Fruit fly (Drosophila melanogaster): ENCODE measurements around the gene CG32713.

CG32713 gene

DNA sequence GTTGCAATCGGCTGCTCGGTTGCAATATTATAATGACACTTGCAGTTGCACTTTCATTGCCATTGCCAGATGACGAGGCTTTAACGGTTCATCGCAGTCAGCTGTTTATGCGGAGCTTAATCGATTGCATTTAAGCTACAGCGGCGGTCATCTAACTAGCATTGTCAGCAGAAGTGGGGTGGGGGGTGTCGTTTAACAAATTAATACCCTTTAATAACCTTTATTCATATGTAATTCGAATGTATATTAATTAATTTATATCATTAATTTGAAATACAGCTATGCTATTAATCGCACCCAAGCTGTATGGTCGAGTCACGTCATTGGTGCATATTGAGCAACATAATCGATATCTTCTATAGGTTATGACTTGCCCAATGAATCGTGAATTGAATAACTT, 35.4 kb upstream of the CG32713 start (continued):
- peak; percentile 76 for TF ChIP-seq net (GFP tag; optimal IDR thresholded peaks at IDR 0.05)
- peak; percentile 72 for TF ChIP-seq Sox15 (GFP tag; optimal IDR thresholded peaks at IDR 0.05)
- peak; percentile 37 for TF ChIP-seq CG16779 (tag; optimal IDR thresholded peaks at IDR 0.05)
- TF ChIP-seq spab (GFP tag; optimal IDR thresholded peaks at IDR 0.05): peak; percentile 66
- TF ChIP-seq salr (GFP tag; optimal IDR thresholded peaks at IDR 0.05): peak; percentile 24 to 54
- TF ChIP-seq svp (GFP tag): peak; percentile 73
- peak; percentile 93 for TF ChIP-seq CG6163 (GFP tag; IDR thresholded peaks at IDR 0.05)
- peak; percentile 74 for TF ChIP-seq CG8319 (GFP tag; optimal IDR thresholded peaks at IDR 0.05)
- peak; percentile 57 for TF ChIP-seq fd85E (GFP tag; optimal IDR thresholded peaks at IDR 0.05)
- peak; percentile 64 for TF ChIP-seq Smox (GFP tag; optimal IDR thresholded peaks at IDR 0.05)
- TF ChIP-seq Eip78C (GFP tag): peak; percentile 86
- no peak for TF ChIP-seq Hr38 (GFP tag; optimal IDR thresholded peaks at IDR 0.05)
- TF ChIP-seq esn (GFP tag; optimal IDR thresholded peaks at IDR 0.05): peak; percentile 72
- TF ChIP-seq CG6276 (GFP tag; optimal IDR thresholded peaks at IDR 0.05): peak; percentile 73
- TF ChIP-seq CG11902 (GFP tag; optimal IDR thresholded peaks at IDR 0.05): peak; percentile 68
- TF ChIP-seq Sox102F (GFP tag; optimal IDR thresholded peaks at IDR 0.05): peak; percentile 65
- TF ChIP-seq fd59A (GFP tag; optimal IDR thresholded peaks at IDR 0.05): peak; percentile 62
- peak; percentile 15 for TF ChIP-seq Eip93F (GFP tag; optimal IDR thresholded peaks at IDR 0.05)
- peak; percentile 28 for TF ChIP-seq Ets21C (GFP tag; optimal IDR thresholded peaks at IDR 0.05)
- peak; percentile 86 for TF ChIP-seq Gug (GFP tag; IDR thresholded peaks at IDR 0.05)
- TF ChIP-seq CG34406 (GFP tag; optimal IDR thresholded peaks at IDR 0.05): peak; percentile 82
- peak; percentile 78 for TF ChIP-seq CG10669 (GFP tag; optimal IDR thresholded peaks at IDR 0.05)
- peak; percentile 87 for TF ChIP-seq CG15336 (GFP tag; IDR thresholded peaks at IDR 0.05)
- TF ChIP-seq Eip75B (GFP tag; optimal IDR thresholded peaks at IDR 0.05): peak; percentile 54
- peak; percentile 70 for TF ChIP-seq topi (GFP tag; optimal IDR thresholded peaks at IDR 0.05)
- TF ChIP-seq CG31627 (GFP tag; optimal IDR thresholded peaks at IDR 0.05): peak; percentile 67
- TF ChIP-seq CG1621 (tag; optimal IDR thresholded peaks at IDR 0.05): peak; percentile 68
- peak; percentile 68 for TF ChIP-seq CG6808 (GFP tag; optimal IDR thresholded peaks at IDR 0.05)
- peak; percentile 74 for TF ChIP-seq cyc (GFP tag; optimal IDR thresholded peaks at IDR 0.05)
- TF ChIP-seq CG7368 (GFP tag; optimal IDR thresholded peaks at IDR 0.05): peak; percentile 78
- TF ChIP-seq ss (GFP tag; optimal IDR thresholded peaks at IDR 0.05): peak; percentile 52 to 71
- peak; percentile 73 for TF ChIP-seq Ets96B (tag; optimal IDR thresholded peaks at IDR 0.05)
- peak; percentile 84 for TF ChIP-seq CG3919 (GFP tag; optimal IDR thresholded peaks at IDR 0.05)
- peak; percentile 68 for TF ChIP-seq dac (GFP tag; optimal IDR thresholded peaks at IDR 0.05)
- peak; percentile 62 for TF ChIP-seq dsx (GFP tag; optimal IDR thresholded peaks at IDR 0.05; ENCODE audit: poor library complexity, severe bottlenecking)
- peak; percentile 77 for TF ChIP-seq Met (GFP tag; optimal IDR thresholded peaks at IDR 0.05)
- TF ChIP-seq lz (GFP tag; optimal IDR thresholded peaks at IDR 0.05): peak; percentile 61

DNA sequence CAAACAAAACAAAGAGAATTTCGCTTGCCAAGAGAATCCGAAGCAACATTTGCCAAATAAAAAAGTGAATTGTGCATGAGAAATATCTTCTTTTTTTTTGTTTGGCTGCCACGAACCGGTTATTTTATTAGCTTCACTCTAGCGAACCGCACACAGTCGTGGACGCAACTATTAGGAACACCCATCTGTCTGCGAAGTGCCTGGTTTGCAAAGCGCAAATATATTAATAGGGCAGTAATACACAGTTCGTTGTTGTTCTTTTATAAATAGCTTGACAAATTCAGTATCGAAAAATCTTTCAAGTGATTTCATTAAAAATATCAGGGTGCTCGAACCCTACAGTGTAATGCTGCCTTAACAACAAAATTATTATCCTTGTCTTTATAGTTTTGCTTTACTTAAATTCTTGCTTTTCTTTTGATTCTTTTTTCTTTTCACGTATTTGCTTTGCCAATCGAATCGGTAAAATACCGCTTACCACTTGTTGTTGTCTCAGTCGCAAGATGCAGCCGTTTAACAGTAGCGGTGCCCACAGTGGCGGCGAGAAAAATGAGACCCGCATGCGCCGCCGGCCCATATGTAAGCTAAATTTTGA, 34.1 kb upstream of the CG32713 start:
- TF ChIP-seq OdsH (GFP tag; optimal IDR thresholded peaks at IDR 0.05): peak; percentile 45
- TF ChIP-seq lz (GFP tag; optimal IDR thresholded peaks at IDR 0.05): peak; percentile 62
- TF ChIP-seq CG16779 (tag; optimal IDR thresholded peaks at IDR 0.05): peak; percentile 14
- no peak for TF ChIP-seq CG10669 (GFP tag; optimal IDR thresholded peaks at IDR 0.05)
- TF ChIP-seq CG32006 (GFP tag; optimal IDR thresholded peaks at IDR 0.05): peak; percentile 55
- TF ChIP-seq pdm3 (GFP tag; optimal IDR thresholded peaks at IDR 0.05): peak; percentile 59
- TF ChIP-seq salr (GFP tag; optimal IDR thresholded peaks at IDR 0.05): peak in 1 of 2 experiments; percentile 59
- no peak for TF ChIP-seq CG11762 (GFP tag; optimal IDR thresholded peaks at IDR 0.05; ENCODE audit: insufficient read depth)
- TF ChIP-seq Hr39 (GFP tag; optimal IDR thresholded peaks at IDR 0.05): peak; percentile 50
- peak; percentile 32 for TF ChIP-seq Lpt (GFP tag; optimal IDR thresholded peaks at IDR 0.05)
- peak; percentile 22 for TF ChIP-seq CG10631 (GFP tag; optimal IDR thresholded peaks at IDR 0.05)
- TF ChIP-seq CG9139 (GFP tag; optimal IDR thresholded peaks at IDR 0.05): no peak
- TF ChIP-seq CG15336 (GFP tag; IDR thresholded peaks at IDR 0.05): no peak; the same call in 1 of the 2 replicates
- TF ChIP-seq Met (GFP tag; optimal IDR thresholded peaks at IDR 0.05): peak; percentile 46
- no peak for TF ChIP-seq CG11294 (GFP tag; IDR thresholded peaks at IDR 0.05)
- TF ChIP-seq Eip93F (GFP tag; optimal IDR thresholded peaks at IDR 0.05): no peak
- TF ChIP-seq CG3032 (tag; optimal IDR thresholded peaks at IDR 0.05): peak; percentile 62
- peak; percentile 51 for TF ChIP-seq Sox14 (GFP tag; optimal IDR thresholded peaks at IDR 0.05)
- peak; percentile 50 for TF ChIP-seq eg (GFP tag; IDR thresholded peaks at IDR 0.05)
- TF ChIP-seq Hr4 (GFP tag; optimal IDR thresholded peaks at IDR 0.05): peak; percentile 40
- peak; percentile 19 for TF ChIP-seq Eip75B (GFP tag; optimal IDR thresholded peaks at IDR 0.05)
- TF ChIP-seq CG8319 (GFP tag; optimal IDR thresholded peaks at IDR 0.05): peak; percentile 41
- TF ChIP-seq svp (GFP tag): peak; percentile 81
- TF ChIP-seq esn (GFP tag; optimal IDR thresholded peaks at IDR 0.05): peak; percentile 61
- peak; percentile 56 for TF ChIP-seq CG31627 (GFP tag; optimal IDR thresholded peaks at IDR 0.05)
